Fruit fly (Drosophila melanogaster): ENCODE data around the gene CG17065.
"Not testable (repeated sequence)": the region's sequence is repeated elsewhere in the genome, so short reads cannot be mapped to it uniquely, and the experiment has no call there.

The CG17065 gene

DNA sequence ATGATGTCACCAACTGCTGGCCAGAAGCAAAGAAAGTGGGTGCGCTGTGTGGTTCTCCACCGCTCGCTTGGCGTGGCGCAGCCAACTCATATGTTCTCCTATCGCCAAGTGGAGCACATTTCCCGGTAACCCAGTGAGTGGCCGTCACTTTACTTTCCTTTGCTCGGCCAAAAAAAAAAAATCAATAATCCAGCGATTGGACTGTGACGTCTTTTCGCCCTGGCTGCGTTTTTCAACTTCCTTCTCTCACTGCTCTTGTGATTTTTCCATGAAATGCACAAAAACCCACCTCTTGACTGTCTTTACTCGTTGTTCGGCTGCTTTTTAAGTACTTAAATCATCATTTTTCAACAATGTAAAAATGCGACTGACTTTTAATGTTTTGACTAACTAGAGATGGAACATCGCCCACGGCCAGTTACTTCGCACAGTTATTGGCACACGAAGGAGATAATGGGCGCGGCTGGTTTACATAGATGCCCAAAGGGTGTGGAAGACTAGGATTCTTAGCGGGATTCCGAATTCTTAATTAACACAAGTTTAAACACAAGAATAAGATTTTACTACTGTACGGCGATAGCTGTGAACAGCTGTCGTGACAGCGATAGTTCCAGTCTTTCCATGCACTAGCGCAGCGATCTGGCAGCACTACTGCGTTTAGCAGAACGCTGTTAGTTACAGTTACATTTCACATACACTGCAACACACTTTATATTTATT is 21.0 kb downstream of the CG17065 start, which contains the start of gene sw (continued):
- TF ChIP-seq dsx (GFP tag; optimal IDR thresholded peaks at IDR 0.05; ENCODE audit: poor library complexity, severe bottlenecking), result peak; percentile 66
- TF ChIP-seq CG9139 (GFP tag; optimal IDR thresholded peaks at IDR 0.05), result no peak
- peak; percentile 56 for TF ChIP-seq CG32006 (GFP tag; optimal IDR thresholded peaks at IDR 0.05)
- TF ChIP-seq CG3919 (GFP tag; optimal IDR thresholded peaks at IDR 0.05), result peak; percentile 38
- peak; percentile 41 for TF ChIP-seq topi (GFP tag; optimal IDR thresholded peaks at IDR 0.05)

DNA sequence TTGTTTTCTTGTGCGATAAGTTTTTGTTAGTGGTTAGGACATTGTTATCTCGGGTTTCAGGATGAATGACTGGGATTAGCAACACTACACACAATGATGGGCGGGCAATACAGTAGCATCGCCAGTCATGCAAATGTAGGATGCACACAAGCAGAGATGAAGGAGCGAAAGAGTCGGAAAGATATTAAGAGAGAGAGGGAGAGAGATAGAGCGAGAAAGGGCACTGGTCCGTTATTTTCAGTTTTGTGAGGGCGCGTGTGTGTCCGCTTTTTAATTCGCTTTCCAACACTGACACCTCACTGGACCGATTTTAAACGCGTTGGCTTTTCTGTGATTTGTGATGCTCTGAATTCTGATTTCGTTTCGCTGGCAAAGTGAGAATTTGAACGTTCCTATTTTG is 25.3 kb downstream of the CG17065 start:
- no peak for TF ChIP-seq Met (GFP tag; optimal IDR thresholded peaks at IDR 0.05)
- TF ChIP-seq Sox14 (GFP tag; optimal IDR thresholded peaks at IDR 0.05), result no peak
- TF ChIP-seq Hr38 (GFP tag; optimal IDR thresholded peaks at IDR 0.05), result no peak
- no peak for TF ChIP-seq ss (GFP tag; optimal IDR thresholded peaks at IDR 0.05)
- TF ChIP-seq Eip78C (GFP tag), result no peak
- TF ChIP-seq CG15336 (GFP tag; IDR thresholded peaks at IDR 0.05), result no peak
- no peak for TF ChIP-seq Ets96B (tag; optimal IDR thresholded peaks at IDR 0.05)
- no peak for TF ChIP-seq OdsH (GFP tag; optimal IDR thresholded peaks at IDR 0.05)
- no peak for TF ChIP-seq CG11902 (GFP tag; optimal IDR thresholded peaks at IDR 0.05)
- TF ChIP-seq lz (GFP tag; optimal IDR thresholded peaks at IDR 0.05), result no peak
- TF ChIP-seq topi (GFP tag; optimal IDR thresholded peaks at IDR 0.05), result no peak
- TF ChIP-seq CG16779 (tag; optimal IDR thresholded peaks at IDR 0.05), result no peak
- TF ChIP-seq CG11294 (GFP tag; IDR thresholded peaks at IDR 0.05), result no peak
- TF ChIP-seq net (GFP tag; optimal IDR thresholded peaks at IDR 0.05), result no peak
- TF ChIP-seq CG11762 (GFP tag; optimal IDR thresholded peaks at IDR 0.05; ENCODE audit: insufficient read depth), result no peak
- no peak for TF ChIP-seq CG9139 (GFP tag; optimal IDR thresholded peaks at IDR 0.05)
- TF ChIP-seq spab (GFP tag; optimal IDR thresholded peaks at IDR 0.05), result no peak

DNA sequence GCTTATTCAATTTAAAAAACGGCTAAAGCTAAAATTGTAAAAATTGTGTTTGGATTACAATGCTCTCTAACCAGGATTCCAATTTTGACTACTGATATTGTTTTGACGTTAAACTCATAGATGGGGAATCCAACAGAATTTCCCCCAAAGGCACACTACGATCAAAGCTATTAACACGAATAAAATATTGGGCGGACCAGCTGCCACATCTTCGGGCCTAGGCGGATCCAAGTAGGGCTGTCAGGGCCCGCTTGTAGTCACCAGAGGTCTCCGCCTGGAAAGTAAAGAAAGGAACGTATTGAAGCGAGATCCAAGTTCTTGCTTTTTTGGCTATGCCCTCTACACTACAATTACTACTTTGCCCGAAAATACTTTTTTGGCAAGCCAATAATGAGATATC is 32.1 kb downstream of the CG17065 start, which contains the start of gene Sdic4:
Gene Sdic4 (minus strand): TSS at position 101 of the 400 bp plus-strand sequence.
- TF ChIP-seq Sox102F, CG6276, cyc (GFP tag; optimal IDR thresholded peaks at IDR 0.05): not testable (repeated sequence)

DNA sequence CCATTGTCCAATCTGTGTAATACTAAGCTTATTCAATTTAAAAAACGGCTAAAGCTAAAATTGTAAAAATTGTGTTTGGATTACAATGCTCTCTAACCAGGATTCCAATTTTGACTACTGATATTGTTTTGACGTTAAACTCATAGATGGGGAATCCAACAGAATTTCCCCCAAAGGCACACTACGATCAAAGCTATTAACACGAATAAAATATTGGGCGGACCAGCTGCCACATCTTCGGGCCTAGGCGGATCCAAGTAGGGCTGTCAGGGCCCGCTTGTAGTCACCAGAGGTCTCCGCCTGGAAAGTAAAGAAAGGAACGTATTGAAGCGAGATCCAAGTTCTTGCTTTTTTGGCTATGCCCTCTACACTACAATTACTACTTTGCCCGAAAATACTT is 39.8 kb downstream of the CG17065 start, which contains the start of gene SdicC:
Gene SdicC (minus strand): TSS at position 101 of the 400 bp plus-strand sequence.
- not testable (repeated sequence) for TF ChIP-seq ss (GFP tag; optimal IDR thresholded peaks at IDR 0.05); OdsH (GFP tag; optimal IDR thresholded peaks at IDR 0.05); CG11294 (GFP tag; IDR thresholded peaks at IDR 0.05)

DNA sequence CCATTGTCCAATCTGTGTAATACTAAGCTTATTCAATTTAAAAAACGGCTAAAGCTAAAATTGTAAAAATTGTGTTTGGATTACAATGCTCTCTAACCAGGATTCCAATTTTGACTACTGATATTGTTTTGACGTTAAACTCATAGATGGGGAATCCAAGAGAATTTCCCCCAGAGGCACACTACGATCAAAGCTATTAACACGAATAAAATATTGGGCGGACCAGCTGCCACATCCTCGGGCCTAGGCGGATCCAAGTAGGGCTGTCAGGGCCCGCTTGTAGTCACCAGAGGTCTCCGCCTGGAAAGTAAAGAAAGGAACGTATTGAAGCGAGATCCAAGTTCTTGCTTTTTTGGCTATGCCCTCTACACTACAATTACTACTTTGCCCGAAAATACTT is 47.5 kb downstream of the CG17065 start, which contains the start of gene SdicB:
Gene SdicB (minus strand): TSS at position 101 of the 400 bp plus-strand sequence.
- not testable (repeated sequence) for TF ChIP-seq CG6808 (GFP tag; optimal IDR thresholded peaks at IDR 0.05); Met (GFP tag; optimal IDR thresholded peaks at IDR 0.05); CG16779 (tag; optimal IDR thresholded peaks at IDR 0.05)
